Worm (Caenorhabditis elegans) whole organism, L2 larva: ENCODE data around the gene T07A9.12.

ENCODE experiments used
- C34F6.9 ChIP-seq: fragments of 150-350 bp; optimal IDR thresholded peaks from 2 replicates; lab custom pipeline; 2014; ENCODE audit warnings: missing biosample characterization, missing genetic modification characterization
- F13H6.1 ChIP-seq: sonication (generic microtip); optimal IDR thresholded peaks from 2 replicates; lab custom pipeline; 2016; ENCODE audit warnings: missing genetic modification characterization, missing compliant biosample characterization
- R02D3.7 ChIP-seq: fragments of 150-350 bp; optimal IDR thresholded peaks from 2 replicates; lab custom pipeline; 2014; ENCODE audit warnings: missing biosample characterization, missing genetic modification characterization
- Y55F3AM.14 ChIP-seq: fragments of 200-800 bp; sonication (Bioruptor generic); optimal IDR thresholded peaks from 2 replicates; lab custom pipeline; 2018; ENCODE audit warnings: mild to moderate bottlenecking, missing genetic modification characterization, missing compliant biosample characterization
- ZK546.5 ChIP-seq: sonication (generic microtip); optimal IDR thresholded peaks from 2 replicates; lab custom pipeline; 2017; ENCODE audit warnings: missing biosample characterization, missing genetic modification characterization
- alr-1 ChIP-seq: fragments of 150-350 bp; optimal IDR thresholded peaks from 2 replicates; lab custom pipeline; 2014; ENCODE audit warnings: missing biosample characterization, missing genetic modification characterization
- aly-2 ChIP-seq: fragments of 150-350 bp; optimal IDR thresholded peaks from 2 replicates; lab custom pipeline; 2014; ENCODE audit warnings: missing biosample characterization, missing genetic modification characterization
- blmp-1 ChIP-seq: sonication (generic microtip); optimal IDR thresholded peaks from 2 replicates; lab custom pipeline; 2017; ENCODE audit warnings: missing genetic modification characterization, mild to moderate bottlenecking, missing compliant biosample characterization, antibody characterized with exemption, moderate library complexity; ENCODE audit not compliant: insufficient read depth
- ceh-82 ChIP-seq: fragments of 150-350 bp; optimal IDR thresholded peaks from 2 replicates; lab custom pipeline; 2014; ENCODE audit warnings: missing biosample characterization, missing genetic modification characterization
- crh-2 ChIP-seq: sonication (generic microtip); optimal IDR thresholded peaks from 2 replicates; lab custom pipeline; 2017; ENCODE audit warnings: missing biosample characterization, missing genetic modification characterization
- dmd-4 ChIP-seq: sonication (generic microtip); optimal IDR thresholded peaks from 2 replicates; lab custom pipeline; 2017; ENCODE audit warnings: missing biosample characterization, missing genetic modification characterization
- egl-27 ChIP-seq: sonication (generic microtip); optimal IDR thresholded peaks from 3 replicates; lab custom pipeline; 2017; ENCODE audit warnings: missing biosample characterization, missing genetic modification reagents, missing genetic modification characterization
- elt-3 ChIP-seq: sonication (generic microtip); optimal IDR thresholded peaks from 2 replicates; lab custom pipeline; 2017; ENCODE audit warnings: missing biosample characterization, missing genetic modification characterization
- fos-1 ChIP-seq: fragments of 150-350 bp; optimal IDR thresholded peaks from 2 replicates; lab custom pipeline; 2014; ENCODE audit warnings: missing biosample characterization, missing genetic modification characterization
- gmeb-1 ChIP-seq: fragments of 150-350 bp; optimal IDR thresholded peaks from 2 replicates; lab custom pipeline; 2014; ENCODE audit warnings: missing biosample characterization, missing genetic modification characterization
- lin-11 ChIP-seq: fragments of 150-350 bp; sonication (generic microtip); optimal IDR thresholded peaks from 2 replicates; lab custom pipeline; 2014; ENCODE audit warnings: missing biosample characterization, missing genetic modification characterization, inconsistent platforms, mixed read lengths
- lin-13 ChIP-seq: fragments of 150-350 bp; optimal IDR thresholded peaks from 2 replicates; lab custom pipeline; 2014; ENCODE audit warnings: missing biosample characterization, missing genetic modification reagents, missing genetic modification characterization
- lsy-2 ChIP-seq, 2 experiments: fragments of 150-350 bp in 1 of 2; sonication (generic microtip) in 1 of 2; optimal IDR thresholded peaks; 2 replicates each; lab custom pipeline; 2014 to 2017; ENCODE audit warnings: missing biosample characterization in 2 of 2, missing genetic modification characterization in 2 of 2
- mab-5 ChIP-seq: fragments of 150-350 bp; optimal IDR thresholded peaks from 2 replicates; lab custom pipeline; 2014; ENCODE audit warnings: missing biosample characterization, missing genetic modification characterization
- mbf-1 ChIP-seq: sonication (generic microtip); optimal IDR thresholded peaks from 2 replicates; lab custom pipeline; 2017; ENCODE audit warnings: missing biosample characterization, missing genetic modification characterization
- mdl-1 ChIP-seq, 2 experiments: fragments of 150-350 bp in 1 of 2; sonication (generic microtip) in 1 of 2; optimal IDR thresholded peaks; 2 replicates each; lab custom pipeline; 2017; ENCODE audit warnings: missing biosample characterization in 2 of 2, missing genetic modification characterization in 2 of 2
- nhr-10 ChIP-seq: sonication (generic microtip); optimal IDR thresholded peaks from 2 replicates; lab custom pipeline; 2017; ENCODE audit warnings: missing biosample characterization, missing genetic modification characterization
- nhr-11 ChIP-seq: fragments of 150-350 bp; optimal IDR thresholded peaks from 2 replicates; lab custom pipeline; 2014; ENCODE audit warnings: missing biosample characterization, missing genetic modification characterization
- nhr-12 ChIP-seq: fragments of 150-350 bp; optimal IDR thresholded peaks from 2 replicates; lab custom pipeline; 2014; ENCODE audit warnings: missing biosample characterization, missing genetic modification characterization
- nhr-129 ChIP-seq: fragments of 150-350 bp; optimal IDR thresholded peaks from 2 replicates; lab custom pipeline; 2014; ENCODE audit warnings: missing biosample characterization, missing genetic modification characterization
- nhr-21 ChIP-seq: fragments of 150-350 bp; optimal IDR thresholded peaks from 2 replicates; lab custom pipeline; 2014; ENCODE audit warnings: missing biosample characterization, missing genetic modification characterization
- nhr-237 ChIP-seq: fragments of 150-350 bp; optimal IDR thresholded peaks from 2 replicates; lab custom pipeline; 2014; ENCODE audit warnings: missing biosample characterization, missing genetic modification characterization
- nhr-25 ChIP-seq: fragments of 150-350 bp; sonication (generic microtip); optimal IDR thresholded peaks from 3 replicates; lab custom pipeline; 2014; ENCODE audit warnings: missing biosample characterization, missing genetic modification characterization
- nhr-6 ChIP-seq: fragments of 150-350 bp; optimal IDR thresholded peaks from 2 replicates; lab custom pipeline; 2014; ENCODE audit warnings: missing biosample characterization, missing genetic modification characterization
- nhr-77 ChIP-seq: fragments of 150-350 bp; optimal IDR thresholded peaks from 2 replicates; lab custom pipeline; 2014; ENCODE audit warnings: missing biosample characterization, missing genetic modification characterization
- skn-1 ChIP-seq: sonication (generic microtip); optimal IDR thresholded peaks from 2 replicates; lab custom pipeline; 2017; ENCODE audit warnings: missing biosample characterization, missing genetic modification characterization
- sma-3 ChIP-seq: sonication (generic microtip); optimal IDR thresholded peaks from 2 replicates; lab custom pipeline; 2016; ENCODE audit warnings: missing genetic modification reagents, missing genetic modification characterization, missing compliant biosample characterization
- sma-9 ChIP-seq, 2 experiments: fragments of 150-350 bp in 1 of 2; sonication (generic microtip) in 1 of 2; optimal IDR thresholded peaks; 2 replicates each; lab custom pipeline; 2014 to 2016; ENCODE audit warnings: missing genetic modification characterization in 2 of 2, mild to moderate bottlenecking in 1 of 2, missing biosample characterization in 1 of 2, missing compliant biosample characterization in 1 of 2, missing genetic modification reagents in 1 of 2, moderate library complexity in 1 of 2
- snpc-4 ChIP-seq: fragments of 150-350 bp; optimal IDR thresholded peaks from 2 replicates; lab custom pipeline; 2014; ENCODE audit warnings: missing biosample characterization, missing genetic modification characterization
- unc-39 ChIP-seq: fragments of 150-350 bp; optimal IDR thresholded peaks from 2 replicates; lab custom pipeline; 2014; ENCODE audit warnings: missing biosample characterization, missing genetic modification characterization
- unc-55 ChIP-seq: fragments of 150-350 bp; sonication (generic microtip); optimal IDR thresholded peaks from 3 replicates; lab custom pipeline; 2014; ENCODE audit warnings: missing biosample characterization, missing genetic modification reagents, missing genetic modification characterization
- unc-62 ChIP-seq: fragments of 150-350 bp; optimal IDR thresholded peaks from 2 replicates; lab custom pipeline; 2014; ENCODE audit warnings: missing biosample characterization, missing genetic modification reagents, missing genetic modification characterization
- ztf-1 ChIP-seq: fragments of 200-800 bp; sonication (Bioruptor generic); conservative IDR thresholded peaks from 2 replicates; pipeline ENCODE4 v1.3.6; 2022; ENCODE audit warnings: missing genetic modification characterization, missing compliant biosample characterization
- ztf-11 ChIP-seq: sonication (generic microtip); optimal IDR thresholded peaks from 2 replicates; lab custom pipeline; 2017; ENCODE audit warnings: missing biosample characterization, missing genetic modification characterization

Gene T07A9.12

ce11 chrIV:390279-390678 is 20.4 kb upstream of the T07A9.12 start, which contains the start of the genes ears-2 and uncp-18 (continued):
- TF ChIP-seq nhr-10 (tag; lab: Kevin White, UChicago) (peak; percentile 53), mbf-1 (tag; lab: Kevin White, UChicago) (no peak), mdl-1 (tag; optimal IDR thresholded peaks at IDR 0.05; lab: Kevin White, UChicago) (peak; percentile 12 to 56), skn-1 (tag; lab: Kevin White, UChicago) (peak; percentile 77), gmeb-1 (peak; percentile 85), alr-1 (tag; lab: Kevin White, UChicago) (no peak), nhr-21 (peak; percentile 80), Y55F3AM.14 (peak; percentile 74), R02D3.7 (tag; lab: Kevin White, UChicago) (peak; percentile 36), nhr-25 (tag; lab: Kevin White, UChicago) (peak; percentile 88), unc-39 (tag; lab: Kevin White, UChicago) (no peak), nhr-11 (tag; lab: Kevin White, UChicago) (peak; percentile 36), unc-55 (GFP tag; lab: Kevin White, UChicago) (peak; percentile 94), elt-3 (no peak)
- TF ChIP-seq, all 48 proteins: peak for 33

ce11 chrIV:393409-393930 is 17.2 kb upstream of the T07A9.12 start, which contains the start of the genes T07A9.15 and nog-1:
T07A9.15 (minus strand) TSS chrIV:393546.
nog-1 (plus strand) TSS chrIV:393880.
- TF ChIP-seq skn-1 (tag; lab: Kevin White, UChicago) = no peak
- peak; percentile 86 for TF ChIP-seq unc-55 (GFP tag; lab: Kevin White, UChicago)
- TF ChIP-seq nhr-129 (tag; lab: Kevin White, UChicago) = peak; percentile 81
- peak; percentile 11 for TF ChIP-seq mab-5 (tag; lab: Kevin White, UChicago)
- no peak for TF ChIP-seq R02D3.7 (tag; lab: Kevin White, UChicago)
- no peak for TF ChIP-seq ceh-82 (tag; lab: Kevin White, UChicago)
- peak; percentile 75 for TF ChIP-seq gmeb-1
- no peak for TF ChIP-seq alr-1 (tag; lab: Kevin White, UChicago)
- peak; percentile 2 for TF ChIP-seq nhr-6
- TF ChIP-seq fos-1 (tag; lab: Kevin White, UChicago) = peak; percentile 30
- TF ChIP-seq nhr-237 (tag; lab: Kevin White, UChicago) = no peak
- TF ChIP-seq crh-2 (tag; lab: Kevin White, UChicago) = peak; percentile 71
- TF ChIP-seq lin-13 (GFP tag; lab: Kevin White, UChicago) = peak; percentile 49
- no peak for TF ChIP-seq aly-2 (tag; lab: Kevin White, UChicago)
- TF ChIP-seq nhr-21 = peak; percentile 51
- TF ChIP-seq blmp-1 = peak; percentile 3
- TF ChIP-seq nhr-25 (tag; lab: Kevin White, UChicago) = peak; percentile 47
- peak; percentile 96 to 99 for TF ChIP-seq lsy-2 (tag; optimal IDR thresholded peaks at IDR 0.05; lab: Kevin White, UChicago)
- TF ChIP-seq C34F6.9 = peak; percentile 92
- peak; percentile 52 for TF ChIP-seq F13H6.1
- peak; percentile 52 for TF ChIP-seq sma-9 (GFP tag; optimal IDR thresholded peaks at IDR 0.05; lab: Kevin White, UChicago)
- TF ChIP-seq sma-9 (tag; optimal IDR thresholded peaks at IDR 0.05; lab: Kevin White, UChicago) = no peak
- no peak for TF ChIP-seq egl-27 (tag; lab: Kevin White, UChicago)
- no peak for TF ChIP-seq unc-62 (GFP tag; lab: Kevin White, UChicago)
- TF ChIP-seq lin-11 (tag; lab: Kevin White, UChicago) = peak; percentile 45
- peak; percentile 58 for TF ChIP-seq sma-3
- TF ChIP-seq ztf-11 (tag; lab: Kevin White, UChicago) = no peak

- no peak for TF ChIP-seq F13H6.1
- TF ChIP-seq dmd-4 (tag; lab: Kevin White, UChicago) = no peak
- no peak for TF ChIP-seq lin-11 (tag; lab: Kevin White, UChicago)
- TF ChIP-seq nhr-12 = no peak
- TF ChIP-seq ZK546.5 (tag; lab: Kevin White, UChicago) = no peak
- TF ChIP-seq lsy-2 (tag; optimal IDR thresholded peaks at IDR 0.05; lab: Kevin White, UChicago) = no peak
- TF ChIP-seq blmp-1 = no peak
- TF ChIP-seq, all 48 proteins: peak for 0
These were observed 14.3 kb upstream of the T07A9.12 start, which contains the start of gene rrp-8 for ce11 chrIV:396373-396772. rrp-8 (plus strand) TSS chrIV:396545.

- TF ChIP-seq nhr-77 (tag; lab: Kevin White, UChicago) (no peak), dmd-4 (tag; lab: Kevin White, UChicago) (no peak), nhr-25 (tag; lab: Kevin White, UChicago) (no peak), unc-39 (tag; lab: Kevin White, UChicago) (no peak), snpc-4 (no peak), ztf-1 (GFP tag; lab: Robert Waterston, UW) (no peak), blmp-1 (no peak), mab-5 (tag; lab: Kevin White, UChicago) (no peak), Y55F3AM.14 (no peak)
These were observed 9.3 kb upstream of the T07A9.12 start, which contains the start of gene gpa-4 for ce11 chrIV:401395-401794. gpa-4 (plus strand) TSS chrIV:401695.
